Worm (Caenorhabditis elegans) whole organism, young adult: ENCODE results near the gene ubh-2.

ENCODE experiments used
- T07F8.4 ChIP-seq: sonication (generic microtip); optimal IDR thresholded peaks from 2 replicates; lab custom pipeline; 2016; ENCODE audit warnings: mild to moderate bottlenecking, missing genetic modification characterization, moderate library complexity, missing compliant biosample characterization
- ekl-4 ChIP-seq: fragments of 200-800 bp; sonication (Bioruptor generic); IDR thresholded peaks from 2 replicates; pipeline ENCODE4 v1.3.6; 2022; ENCODE audit warnings: missing genetic modification reagents, missing genetic modification characterization, missing compliant biosample characterization
- unc-130 ChIP-seq: sonication (generic microtip); optimal IDR thresholded peaks from 2 replicates; lab custom pipeline; 2016; ENCODE audit warnings: missing genetic modification reagents, missing genetic modification characterization, missing compliant biosample characterization

DNA sequence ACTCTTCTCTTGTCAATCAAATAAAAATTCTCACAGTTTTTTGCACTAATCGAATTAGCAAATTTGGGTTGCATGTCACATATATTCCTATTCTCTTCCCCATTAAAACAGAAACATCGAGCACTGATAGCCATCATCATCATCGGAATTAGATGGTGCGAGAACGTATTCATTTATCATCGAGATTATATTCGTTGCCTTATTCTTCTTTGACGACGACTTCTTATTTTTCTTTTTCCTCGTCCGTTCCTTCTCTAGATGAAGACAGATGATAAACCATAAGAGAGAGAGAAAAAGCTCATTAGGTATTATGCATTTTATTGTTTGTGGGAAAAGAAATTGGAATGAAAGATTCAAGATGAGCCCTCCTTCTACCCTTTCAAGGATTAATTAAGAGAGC is 38.4 kb downstream of the ubh-2 start:
- no peak for TF ChIP-seq ekl-4
- no peak for TF ChIP-seq T07F8.4 (tag; lab: Kevin White, UChicago)
- TF ChIP-seq unc-130 (GFP tag; lab: Kevin White, UChicago): no peak
